Worm (Caenorhabditis elegans) whole organism, young adult: ENCODE results near the gene C52E4.7.
A peak's percentile ranks its signal among the peaks of the same experiment; 100 is the strongest.

ENCODE experiments used
- B0035.1 ChIP-seq: sonication (generic microtip); optimal IDR thresholded peaks from 2 replicates; lab custom pipeline; 2016; ENCODE audit warnings: missing genetic modification characterization, mild to moderate bottlenecking, missing compliant biosample characterization, missing genotype, missing genetic modification reagents
- F49E8.2 ChIP-seq: sonication (generic microtip); optimal IDR thresholded peaks from 3 replicates; lab custom pipeline; 2017; ENCODE audit warnings: missing genetic modification characterization, mild to moderate bottlenecking, missing compliant biosample characterization, antibody characterized with exemption, moderate library complexity; ENCODE audit not compliant: insufficient read depth
- K11D2.4 ChIP-seq: fragments of 200-800 bp; sonication (Bioruptor generic); IDR thresholded peaks from 2 replicates; pipeline ENCODE4 v1.3.6; 2022; ENCODE audit warnings: missing genetic modification reagents, missing genetic modification characterization, missing compliant biosample characterization
- T07F8.4 ChIP-seq: sonication (generic microtip); optimal IDR thresholded peaks from 2 replicates; lab custom pipeline; 2016; ENCODE audit warnings: mild to moderate bottlenecking, missing genetic modification characterization, moderate library complexity, missing compliant biosample characterization
- T26A5.8 ChIP-seq: sonication (generic microtip); optimal IDR thresholded peaks from 2 replicates; lab custom pipeline; 2016; ENCODE audit warnings: missing genetic modification characterization, missing compliant biosample characterization
- Y53F4B.3 ChIP-seq: fragments of 200-800 bp; sonication (Bioruptor generic); IDR thresholded peaks from 2 replicates; pipeline ENCODE4 v1.3.6; 2022; ENCODE audit warnings: missing genetic modification reagents, missing genetic modification characterization, missing compliant biosample characterization
- Y79H2A.3 ChIP-seq: fragments of 200-800 bp; sonication (Bioruptor generic); conservative IDR thresholded peaks from 2 replicates; pipeline ENCODE4 v1.3.6; 2022; ENCODE audit warnings: missing genetic modification reagents, missing genetic modification characterization, missing compliant biosample characterization
- ZK185.1 ChIP-seq: sonication (generic microtip); optimal IDR thresholded peaks from 2 replicates; lab custom pipeline; 2016; ENCODE audit warnings: mild to moderate bottlenecking, missing genetic modification characterization, missing compliant biosample characterization; ENCODE audit not compliant: poor library complexity, severe bottlenecking
- akir-1 ChIP-seq: fragments of 200-800 bp; sonication (Bioruptor generic); optimal IDR thresholded peaks from 2 replicates; lab custom pipeline; 2018; ENCODE audit warnings: mild to moderate bottlenecking, missing genetic modification characterization, moderate library complexity, missing compliant biosample characterization
- ama-1 ChIP-seq, 3 experiments: fragments of 150-350 bp in 1 of 3; sonication (generic microtip) in 2 of 3; optimal IDR thresholded peaks; 2 replicates each; lab custom pipeline; 2014 to 2018; ENCODE audit warnings: missing biosample characterization in 2 of 3, missing genetic modification characterization in 2 of 3, missing genetic modification reagents in 2 of 3
- aptf-2 ChIP-seq: fragments of 200-800 bp; sonication (Bioruptor generic); conservative IDR thresholded peaks from 2 replicates; pipeline ENCODE4 v1.3.6; 2022; ENCODE audit warnings: missing genetic modification reagents, missing genetic modification characterization, missing compliant biosample characterization
- atf-7 ChIP-seq: sonication (generic microtip); optimal IDR thresholded peaks from 2 replicates; lab custom pipeline; 2017; ENCODE audit warnings: mild to moderate bottlenecking, missing genetic modification characterization, missing compliant biosample characterization
- athp-1 ChIP-seq: sonication (generic microtip); optimal IDR thresholded peaks from 2 replicates; lab custom pipeline; 2017; ENCODE audit warnings: mild to moderate bottlenecking, missing genetic modification characterization, missing compliant biosample characterization
- attf-5 ChIP-seq: fragments of 200-800 bp; sonication (Bioruptor generic); optimal IDR thresholded peaks from 2 replicates; lab custom pipeline; 2018; ENCODE audit warnings: mild to moderate bottlenecking, missing genetic modification characterization, missing compliant biosample characterization
- cebp-1 ChIP-seq, 2 experiments: fragments of 200-800 bp in 1 of 2; sonication (Bioruptor generic) in 1 of 2; sonication (generic microtip) in 1 of 2; IDR thresholded peaks in 1 of 2; optimal IDR thresholded peaks in 1 of 2; 2 replicates each; pipeline versions ENCODE4 v1.3.6 to Lab custom; 2017 to 2022; ENCODE audit warnings: missing compliant biosample characterization in 2 of 2, missing genetic modification characterization in 2 of 2, mild to moderate bottlenecking in 1 of 2, missing genetic modification reagents in 1 of 2, moderate library complexity in 1 of 2
- ceh-91 ChIP-seq: fragments of 200-800 bp; sonication (Bioruptor generic); IDR thresholded peaks from 2 replicates; pipeline ENCODE4 v1.3.6; 2022; ENCODE audit warnings: missing genetic modification reagents, missing genetic modification characterization, missing compliant biosample characterization
- dpff-1 ChIP-seq: sonication (generic microtip); optimal IDR thresholded peaks from 2 replicates; lab custom pipeline; 2017; ENCODE audit warnings: mild to moderate bottlenecking, missing genetic modification characterization, missing compliant biosample characterization
- dpl-1 ChIP-seq: fragments of 150-350 bp; optimal IDR thresholded peaks from 2 replicates; lab custom pipeline; 2014; ENCODE audit warnings: missing biosample characterization, missing genetic modification reagents, missing genetic modification characterization
- gei-17 ChIP-seq: fragments of 200-800 bp; sonication (Bioruptor generic); optimal IDR thresholded peaks from 2 replicates; lab custom pipeline; 2018; ENCODE audit warnings: mild to moderate bottlenecking, missing genetic modification characterization, missing compliant biosample characterization
- hlh-12 ChIP-seq: sonication (generic microtip); optimal IDR thresholded peaks from 2 replicates; lab custom pipeline; 2016; ENCODE audit warnings: missing genetic modification characterization, missing compliant biosample characterization
- hmg-1.2 ChIP-seq: fragments of 200-800 bp; sonication (Bioruptor generic); IDR thresholded peaks from 2 replicates; pipeline ENCODE4 v1.3.6; 2022; ENCODE audit warnings: missing genetic modification reagents, missing genetic modification characterization, missing compliant biosample characterization
- hmg-20 ChIP-seq: fragments of 200-800 bp; sonication (Bioruptor generic); IDR thresholded peaks from 2 replicates; pipeline ENCODE4 v1.3.6; 2022; ENCODE audit warnings: missing genetic modification reagents, missing genetic modification characterization, missing compliant biosample characterization
- lin-40 ChIP-seq: sonication (generic microtip); optimal IDR thresholded peaks from 2 replicates; lab custom pipeline; 2016; ENCODE audit warnings: missing genetic modification characterization, mild to moderate bottlenecking, missing compliant biosample characterization, missing genotype, missing genetic modification reagents
- lin-54 ChIP-seq: fragments of 200-800 bp; sonication (Bioruptor generic); optimal IDR thresholded peaks from 2 replicates; lab custom pipeline; 2018; ENCODE audit warnings: mild to moderate bottlenecking, missing genetic modification characterization, missing compliant biosample characterization
- lsy-27 ChIP-seq: sonication (generic microtip); optimal IDR thresholded peaks from 2 replicates; lab custom pipeline; 2017; ENCODE audit warnings: missing genetic modification characterization, mild to moderate bottlenecking, missing compliant biosample characterization, antibody characterized with exemption, missing genotype, borderline replicate concordance; ENCODE audit not compliant: insufficient read depth
- madf-10 ChIP-seq: sonication (generic microtip); optimal IDR thresholded peaks from 2 replicates; lab custom pipeline; 2016; ENCODE audit warnings: mild to moderate bottlenecking, missing genetic modification characterization, missing compliant biosample characterization
- madf-6 ChIP-seq: fragments of 200-800 bp; sonication (Bioruptor generic); IDR thresholded peaks from 2 replicates; pipeline ENCODE4 v1.3.6; 2022; ENCODE audit warnings: missing genetic modification reagents, missing genetic modification characterization, missing compliant biosample characterization
- mxl-1 ChIP-seq: sonication (generic microtip); optimal IDR thresholded peaks from 2 replicates; lab custom pipeline; 2016; ENCODE audit warnings: missing genetic modification characterization, missing compliant biosample characterization
- nfya-1 ChIP-seq: sonication (generic microtip); optimal IDR thresholded peaks from 2 replicates; lab custom pipeline; 2017; ENCODE audit warnings: antibody characterized with exemption, missing compliant biosample characterization, missing genetic modification characterization, borderline replicate concordance; ENCODE audit not compliant: insufficient read depth
- nfyb-1 ChIP-seq: fragments of 200-800 bp; sonication (Bioruptor generic); IDR thresholded peaks from 2 replicates; pipeline ENCODE4 v1.3.6; 2022; ENCODE audit warnings: missing genetic modification reagents, missing genetic modification characterization, missing compliant biosample characterization
- nhr-80 ChIP-seq: sonication (generic microtip); optimal IDR thresholded peaks from 2 replicates; lab custom pipeline; 2016; ENCODE audit warnings: missing genetic modification characterization, missing compliant biosample characterization
- nhr-90 ChIP-seq: sonication (generic microtip); optimal IDR thresholded peaks from 2 replicates; lab custom pipeline; 2016; ENCODE audit warnings: missing genotype, mild to moderate bottlenecking, missing genetic modification characterization, missing compliant biosample characterization
- repo-1 ChIP-seq: sonication (generic microtip); optimal IDR thresholded peaks from 2 replicates; lab custom pipeline; 2017; ENCODE audit warnings: mild to moderate bottlenecking, missing genetic modification characterization, missing compliant biosample characterization
- snpc-3.4 ChIP-seq: sonication (generic microtip); optimal IDR thresholded peaks from 2 replicates; lab custom pipeline; 2017; ENCODE audit warnings: missing genetic modification characterization, mild to moderate bottlenecking, missing compliant biosample characterization, antibody characterized with exemption, moderate library complexity, missing genotype, missing genetic modification reagents
- snpc-4 ChIP-seq, 5 experiments: fragments of 150-350 bp in 1 of 5; sonication (generic microtip) in 4 of 5; optimal IDR thresholded peaks; 2 replicates each; lab custom pipeline; 2014 to 2018; ENCODE audit warnings: missing genetic modification characterization in 5 of 5, missing biosample characterization in 3 of 5, antibody characterized with exemption in 2 of 5, mild to moderate bottlenecking in 2 of 5, missing compliant biosample characterization in 2 of 5, missing genotype in 2 of 5, moderate library complexity in 2 of 5, missing genetic modification reagents in 1 of 5
- somi-1 ChIP-seq: fragments of 200-800 bp; sonication (Bioruptor generic); optimal IDR thresholded peaks from 2 replicates; lab custom pipeline; 2018; ENCODE audit warnings: mild to moderate bottlenecking, missing genetic modification characterization, missing compliant biosample characterization
- sptf-2 ChIP-seq: fragments of 200-800 bp; sonication (Bioruptor generic); optimal IDR thresholded peaks from 2 replicates; lab custom pipeline; 2018; ENCODE audit warnings: mild to moderate bottlenecking, missing genetic modification characterization, missing compliant biosample characterization
- tbp1 ChIP-seq: fragments of 200-800 bp; sonication (Bioruptor generic); optimal IDR thresholded peaks from 2 replicates; lab custom pipeline; 2018; ENCODE audit warnings: mild to moderate bottlenecking, missing genetic modification characterization, missing compliant biosample characterization
- tlf-1 ChIP-seq: fragments of 200-800 bp; sonication (Bioruptor generic); optimal IDR thresholded peaks from 2 replicates; lab custom pipeline; 2018; ENCODE audit warnings: mild to moderate bottlenecking, missing genetic modification characterization, missing compliant biosample characterization
- unc-62 ChIP-seq: fragments of 150-350 bp; optimal IDR thresholded peaks from 2 replicates; lab custom pipeline; 2014; ENCODE audit warnings: missing biosample characterization, missing genetic modification reagents, missing genetic modification characterization
- xnd-1 ChIP-seq: sonication (generic microtip); optimal IDR thresholded peaks from 2 replicates; lab custom pipeline; 2016; ENCODE audit warnings: missing genotype, missing genetic modification reagents, missing genetic modification characterization, missing compliant biosample characterization
- zim-3 ChIP-seq: sonication (generic microtip); optimal IDR thresholded peaks from 2 replicates; lab custom pipeline; 2017; ENCODE audit warnings: mild to moderate bottlenecking, missing genetic modification characterization, moderate library complexity, missing compliant biosample characterization
- ztf-18 ChIP-seq: sonication (generic microtip); optimal IDR thresholded peaks from 2 replicates; lab custom pipeline; 2016; ENCODE audit warnings: missing genotype, mild to moderate bottlenecking, missing genetic modification characterization, missing compliant biosample characterization
- ztf-25 ChIP-seq: fragments of 200-800 bp; sonication (Bioruptor generic); IDR thresholded peaks from 2 replicates; pipeline ENCODE4 v1.3.6; 2022; ENCODE audit warnings: missing genetic modification reagents, missing genetic modification characterization, missing compliant biosample characterization
- ztf-26 ChIP-seq: sonication (generic microtip); optimal IDR thresholded peaks from 2 replicates; lab custom pipeline; 2017; ENCODE audit warnings: missing genetic modification characterization, missing compliant biosample characterization
- ztf-28 ChIP-seq: fragments of 200-800 bp; sonication (Bioruptor generic); IDR thresholded peaks from 2 replicates; pipeline ENCODE4 v1.3.6; 2022; ENCODE audit warnings: missing genetic modification reagents, missing genetic modification characterization, missing compliant biosample characterization
- ztf-6 ChIP-seq: fragments of 200-800 bp; sonication (Bioruptor generic); IDR thresholded peaks from 2 replicates; pipeline ENCODE4 v1.3.6; 2022; ENCODE audit warnings: missing genetic modification reagents, missing genetic modification characterization, missing compliant biosample characterization

Gene C52E4.7

ce11 chrV:11976734-11977133 is 17.4 kb upstream of the C52E4.7 start:
- TF ChIP-seq tbp1 (GFP tag; lab: Kevin White, UChicago) (peak; percentile 5), cebp-1 (GFP tag; IDR thresholded peaks at IDR 0.05; lab: Robert Waterston, UW) (no peak), cebp-1 (tag; optimal IDR thresholded peaks at IDR 0.05; lab: Kevin White, UChicago) (peak; percentile 52), atf-7 (no peak), snpc-4 (GFP tag; optimal IDR thresholded peaks at IDR 0.05; lab: Kevin White, UChicago) (no peak), snpc-4 (tag; optimal IDR thresholded peaks at IDR 0.05; lab: Kevin White, UChicago) (peak in 1 of 4 experiments; percentile 9), repo-1 (tag; lab: Kevin White, UChicago) (no peak), Y53F4B.3 (GFP tag; lab: Robert Waterston, UW) (no peak), ama-1 (optimal IDR thresholded peaks at IDR 0.05; lab: Kevin White, UChicago) (no peak), ama-1 (GFP tag; optimal IDR thresholded peaks at IDR 0.05; lab: Kevin White, UChicago) (no peak), ztf-18 (tag; lab: Kevin White, UChicago) (no peak), akir-1 (GFP tag; lab: Kevin White, UChicago) (no peak), ZK185.1 (peak; percentile 7), madf-10 (peak; percentile 19), mxl-1 (no peak), T07F8.4 (tag; lab: Kevin White, UChicago) (no peak), xnd-1 (tag; lab: Kevin White, UChicago) (no peak), lin-54 (GFP tag; lab: Kevin White, UChicago) (no peak), nhr-80 (tag; lab: Kevin White, UChicago) (peak; percentile 66), nhr-90 (tag; lab: Kevin White, UChicago) (no peak), K11D2.4 (GFP tag; lab: Robert Waterston, UW) (no peak), attf-5 (GFP tag; lab: Kevin White, UChicago) (no peak), hmg-1.2 (GFP tag; lab: Robert Waterston, UW) (0 out of 2 replicates have a peak, but pooled peaks have one; percentile 9), ztf-6 (GFP tag; lab: Robert Waterston, UW) (no peak), aptf-2 (no peak)

- TF ChIP-seq nfya-1 (tag; lab: Kevin White, UChicago) (no peak), snpc-3.4 (tag; lab: Kevin White, UChicago) (peak; percentile 43), madf-6 (GFP tag; lab: Robert Waterston, UW) (0 out of 2 replicates have a peak, but pooled peaks have one; percentile 5), gei-17 (GFP tag; lab: Kevin White, UChicago) (no peak), ceh-91 (no peak), ztf-25 (no peak), repo-1 (tag; lab: Kevin White, UChicago) (no peak), Y53F4B.3 (GFP tag; lab: Robert Waterston, UW) (no peak), dpff-1 (tag; lab: Kevin White, UChicago) (no peak), aptf-2 (no peak), ztf-26 (tag; lab: Kevin White, UChicago) (no peak), athp-1 (tag; lab: Kevin White, UChicago) (no peak), unc-62 (GFP tag; lab: Kevin White, UChicago) (no peak), lin-40 (tag; lab: Kevin White, UChicago) (no peak), zim-3 (tag; lab: Kevin White, UChicago) (no peak), hlh-12 (tag; lab: Kevin White, UChicago) (no peak), tlf-1 (GFP tag; lab: Kevin White, UChicago) (no peak), lsy-27 (no peak), hmg-20 (no peak), B0035.1 (tag; lab: Kevin White, UChicago) (no peak), somi-1 (GFP tag; lab: Kevin White, UChicago) (no peak), T26A5.8 (tag; lab: Kevin White, UChicago) (no peak), dpl-1 (GFP tag; lab: Kevin White, UChicago) (no peak), sptf-2 (no peak), F49E8.2 (peak; percentile 19), nfyb-1 (GFP tag; lab: Robert Waterston, UW) (no peak), ztf-28 (no peak), Y79H2A.3 (no peak)
Measured at ce11 chrV:11978179-11978578, 15.9 kb upstream of the C52E4.7 start, which contains the start of gene mif-2. Gene mif-2, minus strand, starts transcription at chrV:11978459.
